Fruit fly (Drosophila melanogaster) S2 (cell line): Measurements from ENCODE around the gene Zip89B.

Experiments used
- CG8478 ChIP-seq: fragments of >200 bp; optimal IDR thresholded peaks from 2 replicates; lab custom pipeline; 2018
- CTCF ChIP-seq, 2 experiments: fragments of >200 bp; optimal IDR thresholded peaks; 2 replicates each; lab custom pipeline; 2018

DNA sequence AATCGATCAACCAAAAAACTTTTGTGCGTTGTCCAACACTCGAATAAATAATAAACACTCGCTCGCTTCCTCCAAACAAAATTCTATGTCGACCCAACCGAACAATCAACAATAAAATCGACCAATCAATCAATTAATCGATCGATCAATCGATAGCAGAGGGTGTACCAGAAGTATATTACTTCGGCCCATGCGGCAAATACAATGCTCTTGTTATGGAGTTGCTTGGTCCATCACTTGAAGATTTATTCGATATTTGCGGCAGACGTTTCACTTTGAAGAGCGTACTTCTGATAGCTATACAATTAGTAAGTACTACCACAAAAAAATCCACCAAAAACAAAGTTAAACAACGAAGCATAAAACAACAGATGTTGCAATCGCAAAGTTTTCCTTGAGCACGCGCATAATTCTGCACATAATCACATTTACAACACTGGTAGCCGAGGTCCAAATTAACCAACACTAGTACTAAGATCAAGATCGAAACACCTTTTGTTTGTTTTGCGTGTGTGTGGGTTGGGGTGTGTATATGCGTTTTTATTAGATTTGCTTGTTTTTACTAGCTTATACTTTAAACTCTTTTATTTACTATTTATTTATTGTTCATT lies 9.9 kb upstream of the Zip89B start:
- TF ChIP-seq CTCF (optimal IDR thresholded peaks at IDR 0.05; lab: Kevin White, UChicago), result no peak
- no peak for TF ChIP-seq CG8478
